Worm (Caenorhabditis elegans) whole organism, L3 larva: ENCODE measurements around the gene col-174.

Experiments
- ceh-9 ChIP-seq: sonication (generic microtip); optimal IDR thresholded peaks from 2 replicates; lab custom pipeline; 2018; ENCODE audit warnings: missing biosample characterization, missing genetic modification characterization
- nfya-1 ChIP-seq: sonication (generic microtip); optimal IDR thresholded peaks from 2 replicates; lab custom pipeline; 2017; ENCODE audit warnings: missing genetic modification characterization, mild to moderate bottlenecking, missing compliant biosample characterization, antibody characterized with exemption, moderate library complexity; ENCODE audit not compliant: insufficient read depth
- nhr-237 ChIP-seq: fragments of 150-350 bp; optimal IDR thresholded peaks from 2 replicates; lab custom pipeline; 2014; ENCODE audit warnings: missing biosample characterization, missing genetic modification characterization
- nhr-67 ChIP-seq: fragments of 150-350 bp; optimal IDR thresholded peaks from 2 replicates; lab custom pipeline; 2014; ENCODE audit warnings: missing biosample characterization, missing genetic modification characterization
- zag-1 ChIP-seq: fragments of 150-350 bp; optimal IDR thresholded peaks from 2 replicates; lab custom pipeline; 2014; ENCODE audit warnings: missing biosample characterization, missing genetic modification characterization
- ztf-11 ChIP-seq: fragments of 150-350 bp; optimal IDR thresholded peaks from 2 replicates; lab custom pipeline; 2014; ENCODE audit warnings: missing biosample characterization, missing genetic modification characterization

DNA sequence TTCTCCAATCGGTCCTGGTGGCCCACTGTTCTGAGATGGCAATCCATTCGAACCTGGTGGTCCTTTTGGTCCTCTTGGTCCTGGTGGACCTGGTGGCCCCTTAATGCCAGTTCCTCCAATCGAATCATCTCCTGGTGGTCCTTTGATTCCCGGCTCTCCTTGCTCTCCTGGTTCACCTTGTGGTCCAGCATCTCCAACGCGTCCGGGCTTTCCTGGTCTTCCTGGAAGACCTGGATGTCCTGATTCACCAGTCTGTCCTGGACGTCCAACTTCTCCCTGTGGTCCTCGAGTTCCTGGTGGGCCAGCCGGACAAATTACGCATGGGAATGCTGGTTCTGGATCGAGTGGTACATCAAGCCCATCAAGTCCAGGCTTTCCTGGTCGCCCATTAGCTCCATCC lies 9.7 kb upstream of the col-174 start:
- TF ChIP-seq nfya-1 (tag; lab: Kevin White, UChicago) (no peak), nhr-67 (no peak), nhr-237 (tag; lab: Kevin White, UChicago) (no peak), ceh-9 (tag; lab: Kevin White, UChicago) (no peak), ztf-11 (tag; lab: Kevin White, UChicago) (no peak), zag-1 (no peak)
